Fruit fly (Drosophila melanogaster) whole organism, wandering third instar larva: ENCODE measurements around the gene CG13384.

ENCODE experiments used
- Abd-B ChIP-seq: fragments of >200 bp; optimal IDR thresholded peaks from 2 replicates; lab custom pipeline; 2017; ENCODE audit warnings: missing biosample characterization, missing genetic modification characterization
- CG32264 ChIP-seq: fragments of 200-800 bp; sonication (Bioruptor generic); optimal IDR thresholded peaks from 2 replicates; lab custom pipeline; 2016; ENCODE audit warnings: missing biosample characterization, missing genetic modification characterization
- CG9705 ChIP-seq: fragments of 200-800 bp; sonication (Bioruptor generic); optimal IDR thresholded peaks from 2 replicates; lab custom pipeline; 2018; ENCODE audit warnings: missing biosample characterization, mild to moderate bottlenecking, missing genetic modification characterization
- CrebA ChIP-seq: fragments of 200-800 bp; sonication (Bioruptor generic); optimal IDR thresholded peaks from 2 replicates; lab custom pipeline; 2016; ENCODE audit warnings: missing biosample characterization, mild to moderate bottlenecking, missing genetic modification characterization, borderline replicate concordance
- Dfd ChIP-seq: fragments of >200 bp; optimal IDR thresholded peaks from 2 replicates; lab custom pipeline; 2017; ENCODE audit warnings: missing biosample characterization, missing genetic modification characterization
- Dif ChIP-seq: fragments of 200-275, 200-300 bp; sonication (Bioruptor generic); optimal IDR thresholded peaks from 2 replicates; lab custom pipeline; 2018; ENCODE audit warnings: missing biosample characterization, missing genetic modification characterization; ENCODE audit not compliant: partially characterized antibody
- GATAd ChIP-seq: sonication (Bioruptor generic); optimal IDR thresholded peaks from 2 replicates; lab custom pipeline; 2016; ENCODE audit warnings: missing biosample characterization, missing genetic modification characterization
- HLH106 ChIP-seq: fragments of 200-800 bp; optimal IDR thresholded peaks from 3 replicates; lab custom pipeline; 2019; ENCODE audit warnings: missing biosample characterization, mild to moderate bottlenecking, missing genetic modification characterization, moderate library complexity
- Hnf4 ChIP-seq: fragments of 200-800 bp; sonication (Bioruptor generic); optimal IDR thresholded peaks from 2 replicates; lab custom pipeline; 2016; ENCODE audit warnings: missing biosample characterization, mild to moderate bottlenecking, missing genetic modification characterization
- Hr83 ChIP-seq: fragments of 200-300 bp; sonication (Bioruptor generic); optimal IDR thresholded peaks from 2 replicates; lab custom pipeline; 2016; ENCODE audit warnings: missing biosample characterization, mild to moderate bottlenecking, missing genetic modification characterization, moderate library complexity; ENCODE audit not compliant: poor library complexity, severe bottlenecking
- Jra ChIP-seq: sonication (Bioruptor generic); optimal IDR thresholded peaks from 2 replicates; lab custom pipeline; 2016; ENCODE audit warnings: missing biosample characterization, missing genetic modification characterization
- Mio ChIP-seq: sonication (Bioruptor generic); optimal IDR thresholded peaks from 2 replicates; lab custom pipeline; 2016; ENCODE audit warnings: missing biosample characterization, missing genetic modification characterization
- N ChIP-seq: fragments of >200 bp; optimal IDR thresholded peaks from 2 replicates; lab custom pipeline; 2018; ENCODE audit warnings: missing biosample characterization, missing external identifiers, missing genetic modification characterization
- Rel ChIP-seq, 2 experiments: fragments of 200-800 bp; sonication (Bioruptor generic) in 1 of 2; optimal IDR thresholded peaks; 2 replicates in 1 of 2; 3 replicates in 1 of 2; lab custom pipeline; 2016 to 2019; ENCODE audit warnings: mild to moderate bottlenecking in 2 of 2, missing biosample characterization in 2 of 2, missing genetic modification characterization in 2 of 2, moderate library complexity in 1 of 2
- Sp1 ChIP-seq: fragments of 200-800 bp; sonication (Bioruptor generic); optimal IDR thresholded peaks from 3 replicates; lab custom pipeline; 2019; ENCODE audit warnings: missing biosample characterization, mild to moderate bottlenecking, missing genetic modification characterization, moderate library complexity
- Vsx2 ChIP-seq: fragments of 200-300, 225-300 bp; sonication (Bioruptor generic); optimal IDR thresholded peaks from 2 replicates; lab custom pipeline; 2018; ENCODE audit warnings: missing biosample characterization, missing genetic modification characterization; ENCODE audit not compliant: partially characterized antibody
- brk ChIP-seq: fragments of 200-800 bp; sonication (Bioruptor generic); optimal IDR thresholded peaks from 2 replicates; lab custom pipeline; 2016; ENCODE audit warnings: missing biosample characterization, mild to moderate bottlenecking, missing genetic modification characterization
- dl ChIP-seq, 2 experiments: fragments of 175-275, 200-275 bp in 1 of 2; fragments of 200-275 bp in 1 of 2; sonication (Bioruptor generic); optimal IDR thresholded peaks; lab custom pipeline; 2018; ENCODE audit warnings: mild to moderate bottlenecking in 2 of 2, missing biosample characterization in 2 of 2, missing genetic modification characterization in 2 of 2, moderate library complexity in 2 of 2; ENCODE audit not compliant: partially characterized antibody in 2 of 2, insufficient read depth in 1 of 2
- dmrt93B ChIP-seq: fragments of 200-800 bp; sonication (Bioruptor generic); optimal IDR thresholded peaks from 2 replicates; lab custom pipeline; 2018; ENCODE audit warnings: missing biosample characterization, mild to moderate bottlenecking, missing genetic modification characterization
- dsf ChIP-seq: sonication (Bioruptor generic); optimal IDR thresholded peaks from 2 replicates; lab custom pipeline; 2016; ENCODE audit warnings: missing biosample characterization, missing genetic modification characterization, borderline replicate concordance
- ey ChIP-seq: fragments of 200-800 bp; sonication (Bioruptor generic); optimal IDR thresholded peaks from 2 replicates; lab custom pipeline; 2016; ENCODE audit warnings: missing biosample characterization, missing genetic modification characterization
- fru ChIP-seq: fragments of 200-800 bp; sonication (Bioruptor generic); optimal IDR thresholded peaks from 3 replicates; lab custom pipeline; 2016; ENCODE audit warnings: missing biosample characterization, mild to moderate bottlenecking, missing genetic modification characterization
- h ChIP-seq: fragments of 200-800 bp; sonication (Bioruptor generic); optimal IDR thresholded peaks from 3 replicates; lab custom pipeline; 2016; ENCODE audit warnings: missing biosample characterization, mild to moderate bottlenecking, missing genetic modification characterization
- jim ChIP-seq: fragments of 175-275, 200-325 bp; sonication (Bioruptor generic); optimal IDR thresholded peaks from 2 replicates; lab custom pipeline; 2016; ENCODE audit warnings: missing biosample characterization, mild to moderate bottlenecking, missing genetic modification characterization
- lola ChIP-seq: fragments of >200 bp; optimal IDR thresholded peaks from 2 replicates; lab custom pipeline; 2017; ENCODE audit warnings: missing biosample characterization, missing genetic modification characterization
- pan ChIP-seq: fragments of >200 bp; optimal IDR thresholded peaks from 2 replicates; lab custom pipeline; 2017
- psq ChIP-seq: fragments of 200-800 bp; sonication (Bioruptor generic); optimal IDR thresholded peaks from 3 replicates; lab custom pipeline; 2017; ENCODE audit warnings: missing biosample characterization, mild to moderate bottlenecking, missing genetic modification characterization, moderate library complexity
- rgr ChIP-seq: fragments of 200-800 bp; sonication (Bioruptor generic); optimal IDR thresholded peaks from 3 replicates; lab custom pipeline; 2016; ENCODE audit warnings: missing biosample characterization, mild to moderate bottlenecking, missing genetic modification characterization
- sage ChIP-seq: fragments of 200-800 bp; sonication (Bioruptor generic); optimal IDR thresholded peaks from 2 replicates; lab custom pipeline; 2016; ENCODE audit warnings: missing biosample characterization, mild to moderate bottlenecking, missing genetic modification characterization
- sv ChIP-seq: fragments of 200-800 bp; sonication (Bioruptor generic); optimal IDR thresholded peaks from 3 replicates; lab custom pipeline; 2016; ENCODE audit warnings: missing biosample characterization, missing genetic modification characterization
- tai ChIP-seq: sonication (Bioruptor generic); optimal IDR thresholded peaks from 2 replicates; lab custom pipeline; 2016; ENCODE audit warnings: missing biosample characterization, missing genetic modification characterization
- usp ChIP-seq: fragments of >200 bp; optimal IDR thresholded peaks from 2 replicates; lab custom pipeline; 2017; ENCODE audit warnings: missing biosample characterization, missing genetic modification characterization
- woc ChIP-seq: sonication (Bioruptor generic); optimal IDR thresholded peaks from 2 replicates; lab custom pipeline; 2016; ENCODE audit warnings: missing biosample characterization, mild to moderate bottlenecking, missing genetic modification characterization

The CG13384 gene

DNA sequence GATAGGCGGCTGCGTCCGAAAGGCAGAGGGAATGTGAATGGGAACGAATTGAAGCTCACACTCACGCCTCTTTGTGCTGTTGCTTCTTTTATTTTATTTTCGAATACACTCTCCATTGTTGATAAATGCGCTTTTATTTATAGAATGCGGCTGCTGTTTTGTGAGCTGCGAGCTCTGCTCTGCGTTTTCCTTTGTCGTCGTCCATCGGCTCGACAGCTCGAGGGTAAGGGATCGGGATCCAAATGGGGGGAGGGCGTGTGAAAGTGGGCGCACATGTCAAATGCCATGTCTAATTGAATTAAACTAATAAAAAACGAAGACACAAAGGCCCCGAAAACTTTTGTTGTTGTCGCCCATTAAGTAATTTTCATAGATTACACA lies 39.8 kb downstream of the CG13384 start:
- TF ChIP-seq ey (GFP tag; lab: Kevin White, UChicago) (no peak), h (GFP tag; lab: Kevin White, UChicago) (peak; percentile 6), brk (GFP tag; lab: Kevin White, UChicago) (peak; percentile 38), Rel (GFP tag; optimal IDR thresholded peaks at IDR 0.05; lab: Kevin White, UChicago) (no peak), Rel (tag; optimal IDR thresholded peaks at IDR 0.05; lab: Kevin White, UChicago) (peak; percentile 8)

DNA sequence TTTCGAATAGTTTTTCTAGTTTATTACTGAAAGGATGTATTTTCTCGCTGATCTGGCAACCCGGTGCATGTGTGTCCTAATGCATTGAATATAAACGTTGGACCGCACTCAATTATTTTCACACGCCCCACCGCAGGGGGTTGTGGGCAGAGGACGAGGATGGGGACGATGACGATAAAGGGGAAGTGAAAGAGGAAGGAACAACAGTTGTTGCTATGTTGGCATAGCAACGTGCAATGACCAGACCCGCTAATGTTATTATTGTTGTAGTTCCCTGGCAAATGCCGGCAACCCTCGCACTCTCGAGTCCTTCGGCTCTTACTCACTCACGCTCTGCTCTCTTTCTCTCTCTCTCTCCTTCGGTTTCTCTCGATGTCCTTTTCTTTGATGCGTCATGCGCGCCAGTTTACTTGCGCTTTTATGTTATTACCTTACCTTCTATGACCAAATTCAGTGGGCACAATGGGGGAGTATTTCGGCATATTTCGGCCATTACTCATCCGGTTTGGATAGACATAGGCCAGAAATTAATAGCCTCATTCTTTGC lies 40.5 kb downstream of the CG13384 start:
- no peak for TF ChIP-seq Rel (GFP tag; optimal IDR thresholded peaks at IDR 0.05; lab: Kevin White, UChicago)
- TF ChIP-seq Rel (tag; optimal IDR thresholded peaks at IDR 0.05; lab: Kevin White, UChicago): no peak
- TF ChIP-seq brk (GFP tag; lab: Kevin White, UChicago): no peak
- TF ChIP-seq dmrt93B (GFP tag; lab: Kevin White, UChicago): no peak
- no peak for TF ChIP-seq usp (GFP tag; lab: Kevin White, UChicago)
- no peak for TF ChIP-seq tai (GFP tag; lab: Kevin White, UChicago)
- peak in 1 of 2 experiments; percentile 13 for TF ChIP-seq dl (GFP tag; optimal IDR thresholded peaks at IDR 0.05; lab: Kevin White, UChicago; ENCODE audit: insufficient read depth in 1 of 2, partially characterized antibody in 2 of 2)
- no peak for TF ChIP-seq Mio (GFP tag; lab: Kevin White, UChicago)
- TF ChIP-seq lola (GFP tag; lab: Kevin White, UChicago): no peak
- TF ChIP-seq pan: no peak
- TF ChIP-seq psq (GFP tag; lab: Kevin White, UChicago): no peak
- TF ChIP-seq Dfd: no peak
- TF ChIP-seq Hr83 (GFP tag; lab: Kevin White, UChicago): no peak
- peak; percentile 22 for TF ChIP-seq Dif (GFP tag; lab: Kevin White, UChicago)
- no peak for TF ChIP-seq HLH106 (tag; lab: Kevin White, UChicago)
- no peak for TF ChIP-seq rgr
- TF ChIP-seq Vsx2 (GFP tag; lab: Kevin White, UChicago): no peak

DNA sequence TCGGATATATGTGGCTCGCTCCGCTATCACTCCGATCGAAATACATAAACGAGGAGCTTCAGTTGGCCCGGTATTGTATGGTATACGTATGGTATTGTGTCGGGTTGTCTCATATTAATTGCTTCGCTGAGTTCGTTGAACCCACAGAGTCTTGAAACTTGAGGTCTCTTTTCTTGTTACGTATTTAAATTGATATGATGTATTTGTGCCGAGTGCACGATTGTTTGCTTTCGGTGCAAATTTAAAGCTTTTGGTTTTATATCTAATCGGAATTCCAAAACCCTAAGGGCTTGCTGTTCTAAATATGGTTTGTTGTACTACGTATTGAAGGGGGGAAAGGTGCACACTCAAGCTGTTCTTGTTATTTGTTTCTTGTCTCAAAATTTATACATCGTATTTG lies 41.0 kb downstream of the CG13384 start:
- TF ChIP-seq tai (GFP tag; lab: Kevin White, UChicago): peak; percentile 36
- TF ChIP-seq jim: no peak

DNA sequence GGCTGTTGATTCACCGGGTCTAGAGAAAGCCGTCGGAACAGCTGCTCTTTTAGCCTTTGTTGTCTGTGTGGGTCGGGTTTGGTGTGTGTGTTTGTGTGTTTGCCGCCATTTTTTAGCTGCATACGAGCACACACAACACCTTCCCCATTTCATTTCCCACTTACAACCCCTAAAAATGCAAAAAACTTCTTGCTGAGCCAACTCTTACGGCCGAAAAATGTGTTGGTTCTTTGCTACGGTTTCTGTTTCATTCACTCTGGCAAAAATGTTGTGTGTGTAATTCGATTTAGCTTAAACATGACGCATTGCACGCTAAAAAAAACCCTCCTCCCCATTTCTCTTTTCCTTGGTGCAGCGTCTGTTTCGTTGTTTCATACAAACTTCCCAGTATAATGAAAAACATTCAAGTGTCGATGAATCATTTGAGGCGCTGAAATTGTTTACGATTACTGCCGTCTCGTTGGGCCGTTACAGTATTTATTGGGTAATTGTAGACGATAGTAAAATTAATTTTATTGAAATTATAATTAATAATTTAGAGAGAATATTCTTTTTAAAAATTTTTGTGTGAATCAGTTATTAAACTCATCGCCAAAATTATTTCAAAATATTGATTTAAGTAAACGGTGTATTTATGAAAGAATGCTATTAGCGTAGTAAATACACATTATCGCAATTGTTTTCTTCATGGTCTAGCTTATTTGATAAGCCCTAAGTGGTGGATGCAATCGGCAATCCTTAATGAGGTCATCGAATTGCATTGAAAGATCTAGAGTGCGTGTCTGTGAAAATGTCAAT lies 41.9 kb downstream of the CG13384 start:
- no peak for TF ChIP-seq psq (GFP tag; lab: Kevin White, UChicago)
- TF ChIP-seq lola (GFP tag; lab: Kevin White, UChicago): no peak
- TF ChIP-seq brk (GFP tag; lab: Kevin White, UChicago): no peak
- TF ChIP-seq GATAd: no peak
- TF ChIP-seq dsf (GFP tag; lab: Kevin White, UChicago): no peak
- no peak for TF ChIP-seq CrebA (GFP tag; lab: Kevin White, UChicago)
- no peak for TF ChIP-seq rgr
- no peak for TF ChIP-seq Sp1 (GFP tag; lab: Kevin White, UChicago)
- TF ChIP-seq HLH106 (tag; lab: Kevin White, UChicago): no peak
- peak; percentile 17 for TF ChIP-seq sage
- TF ChIP-seq dl (GFP tag; optimal IDR thresholded peaks at IDR 0.05; lab: Kevin White, UChicago; ENCODE audit: insufficient read depth in 1 of 2, partially characterized antibody in 2 of 2): no peak
- peak; percentile 45 for TF ChIP-seq Jra (GFP tag; lab: Kevin White, UChicago)
- peak; percentile 10 for TF ChIP-seq Hnf4

DNA sequence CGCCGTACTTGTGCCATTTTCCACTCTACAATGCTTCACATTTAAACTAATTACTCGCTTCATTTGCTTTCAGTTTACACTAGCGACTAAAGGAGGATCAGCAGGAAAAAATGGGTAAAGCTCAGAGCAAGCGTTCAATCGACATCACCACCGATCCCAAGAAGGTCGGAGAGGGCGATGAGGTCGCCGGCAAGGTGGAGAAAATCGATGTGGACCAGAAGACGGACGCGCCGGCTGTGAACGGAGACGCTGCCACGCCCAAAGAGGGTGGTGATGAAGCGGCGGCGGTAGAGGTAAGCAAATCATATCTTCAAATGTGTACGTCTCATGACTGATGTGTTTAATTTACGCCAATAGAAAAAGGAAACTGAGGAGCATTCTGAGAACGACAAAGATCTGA lies 42.5 kb downstream of the CG13384 start:
- TF ChIP-seq jim: no peak
- TF ChIP-seq ey (GFP tag; lab: Kevin White, UChicago): no peak
- no peak for TF ChIP-seq Jra (GFP tag; lab: Kevin White, UChicago)
- no peak for TF ChIP-seq dsf (GFP tag; lab: Kevin White, UChicago)
- TF ChIP-seq dl (GFP tag; optimal IDR thresholded peaks at IDR 0.05; lab: Kevin White, UChicago; ENCODE audit: insufficient read depth in 1 of 2, partially characterized antibody in 2 of 2): no peak
- no peak for TF ChIP-seq CrebA (GFP tag; lab: Kevin White, UChicago)
- TF ChIP-seq fru: no peak
- no peak for TF ChIP-seq Mio (GFP tag; lab: Kevin White, UChicago)
- no peak for TF ChIP-seq CG32264
- TF ChIP-seq sv: no peak
- TF ChIP-seq Abd-B (GFP tag; lab: Kevin White, UChicago): no peak
- TF ChIP-seq Rel (GFP tag; optimal IDR thresholded peaks at IDR 0.05; lab: Kevin White, UChicago): no peak
- no peak for TF ChIP-seq Rel (tag; optimal IDR thresholded peaks at IDR 0.05; lab: Kevin White, UChicago)
- no peak for TF ChIP-seq woc (GFP tag; lab: Kevin White, UChicago)
- TF ChIP-seq Sp1 (GFP tag; lab: Kevin White, UChicago): no peak
- no peak for TF ChIP-seq N
- no peak for TF ChIP-seq brk (GFP tag; lab: Kevin White, UChicago)
- no peak for TF ChIP-seq usp (GFP tag; lab: Kevin White, UChicago)
- no peak for TF ChIP-seq Hnf4
- TF ChIP-seq h (GFP tag; lab: Kevin White, UChicago): no peak
- TF ChIP-seq CG9705 (GFP tag; lab: Kevin White, UChicago): no peak
